Fruit fly (Drosophila melanogaster) S2 (cell line): ENCODE measurements around the gene Oatp33Ea.

Source experiments
- CG8478 ChIP-seq: fragments of >200 bp; optimal IDR thresholded peaks from 2 replicates; lab custom pipeline; 2018
- CTCF ChIP-seq, 2 experiments: fragments of >200 bp; optimal IDR thresholded peaks; 2 replicates each; lab custom pipeline; 2018

DNA sequence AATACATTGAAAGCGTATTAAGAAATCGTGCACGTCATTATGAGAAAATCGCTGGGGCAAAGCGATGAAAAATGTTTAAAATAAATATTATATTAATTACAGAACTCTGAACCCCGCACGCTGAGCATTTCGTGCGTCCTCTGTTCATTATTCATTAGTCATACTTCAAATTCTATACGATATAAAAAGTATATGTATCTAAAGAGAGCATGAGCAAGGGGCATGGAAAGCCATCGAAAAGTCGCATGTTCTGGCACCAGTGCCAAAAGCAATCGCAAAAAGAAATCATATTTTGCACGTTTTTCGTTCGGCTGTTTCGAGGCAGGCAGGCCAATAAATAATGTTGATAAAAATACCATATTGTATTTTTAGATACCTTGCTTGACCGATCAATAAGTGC is 13.5 kb upstream of the Oatp33Ea start:
- TF ChIP-seq CTCF (optimal IDR thresholded peaks at IDR 0.05; lab: Kevin White, UChicago), result no peak
- no peak for TF ChIP-seq CG8478 (lab: Kevin White, UChicago)
